Worm (Caenorhabditis elegans) whole organism, early embryonic: ENCODE data around the gene C06B8.3.

Experiments used
- B0310.2 ChIP-seq: sonication (generic microtip); optimal IDR thresholded peaks from 2 replicates; lab custom pipeline; 2016; ENCODE audit warnings: mild to moderate bottlenecking, missing genetic modification characterization, missing compliant biosample characterization
- F13C5.2 ChIP-seq: sonication (generic microtip); optimal IDR thresholded peaks from 2 replicates; lab custom pipeline; 2017; ENCODE audit warnings: mild to moderate bottlenecking, missing genetic modification characterization, inconsistent platforms, missing compliant biosample characterization
- aly-1 ChIP-seq: sonication (generic microtip); optimal IDR thresholded peaks from 2 replicates; lab custom pipeline; 2016; ENCODE audit warnings: missing genetic modification characterization, missing compliant biosample characterization
- ama-1 ChIP-seq: fragments of 150-350 bp; optimal IDR thresholded peaks from 2 replicates; lab custom pipeline; 2014
- ceh-13 ChIP-seq: fragments of 200-800 bp; sonication (Bioruptor generic); optimal IDR thresholded peaks from 2 replicates; lab custom pipeline; 2018; ENCODE audit warnings: mild to moderate bottlenecking, missing genetic modification characterization, missing compliant biosample characterization
- ceh-36 ChIP-seq: sonication (generic microtip); optimal IDR thresholded peaks from 2 replicates; lab custom pipeline; 2016; ENCODE audit warnings: missing genetic modification characterization, inconsistent platforms, missing compliant biosample characterization
- ets-7 ChIP-seq: sonication (generic microtip); optimal IDR thresholded peaks from 2 replicates; lab custom pipeline; 2016; ENCODE audit warnings: missing genotype, missing genetic modification characterization, missing compliant biosample characterization
- flt-1 ChIP-seq: fragments of 200-800 bp; sonication (Bioruptor generic); IDR thresholded peaks from 2 replicates; pipeline ENCODE4 v1.3.6; 2022; ENCODE audit warnings: missing genetic modification characterization, missing compliant biosample characterization
- hmbx-1 ChIP-seq: sonication (generic microtip); optimal IDR thresholded peaks from 2 replicates; lab custom pipeline; 2016; ENCODE audit warnings: mild to moderate bottlenecking, missing genetic modification characterization, missing compliant biosample characterization
- hmg-4 ChIP-seq: fragments of 200-800 bp; sonication (Bioruptor generic); optimal IDR thresholded peaks from 2 replicates; lab custom pipeline; 2018; ENCODE audit warnings: mild to moderate bottlenecking, missing genetic modification characterization, missing compliant biosample characterization
- hnd-1 ChIP-seq: sonication (generic microtip); optimal IDR thresholded peaks from 2 replicates; lab custom pipeline; 2016; ENCODE audit warnings: missing genetic modification characterization, missing compliant biosample characterization
- pes-1 ChIP-seq: fragments of 200-800 bp; sonication (Bioruptor generic); IDR thresholded peaks from 2 replicates; pipeline ENCODE4 v1.3.6; 2022; ENCODE audit warnings: missing genetic modification reagents, missing genetic modification characterization, missing compliant biosample characterization
- scrt-1 ChIP-seq: fragments of 200-800 bp; sonication (Bioruptor generic); IDR thresholded peaks from 2 replicates; pipeline ENCODE4 v1.3.6; 2022; ENCODE audit warnings: missing genetic modification characterization, missing compliant biosample characterization
- sea-1 ChIP-seq: fragments of 200-800 bp; sonication (Bioruptor generic); conservative IDR thresholded peaks from 2 replicates; pipeline ENCODE4 v1.3.6; 2022; ENCODE audit warnings: missing genetic modification characterization, missing compliant biosample characterization
- tbx-11 ChIP-seq: fragments of 200-800 bp; sonication (Bioruptor generic); IDR thresholded peaks from 2 replicates; pipeline ENCODE4 v1.3.6; 2022; ENCODE audit warnings: missing genetic modification characterization, missing compliant biosample characterization
- tbx-37 ChIP-seq: fragments of 200-800 bp; sonication (Bioruptor generic); conservative IDR thresholded peaks from 2 replicates; pipeline ENCODE4 v1.3.6; 2022; ENCODE audit warnings: missing genetic modification reagents, missing genetic modification characterization, missing compliant biosample characterization
- tra-4 ChIP-seq: sonication (generic microtip); optimal IDR thresholded peaks from 2 replicates; lab custom pipeline; 2017; ENCODE audit warnings: missing genetic modification characterization, missing compliant biosample characterization

The C06B8.3 gene

ce11 chrV:15436133-15436532 is 48.3 kb downstream of the C06B8.3 start:
- no peak for TF ChIP-seq B0310.2 (tag; lab: Kevin White, UChicago)
- no peak for TF ChIP-seq scrt-1 (GFP tag; lab: Robert Waterston, UW)
- TF ChIP-seq ceh-13 (GFP tag; lab: Kevin White, UChicago), result no peak
- no peak for TF ChIP-seq ama-1 (lab: Kevin White, UChicago)
- TF ChIP-seq tra-4 (tag; lab: Kevin White, UChicago), result no peak
- no peak for TF ChIP-seq hmg-4 (GFP tag; lab: Kevin White, UChicago)
- no peak for TF ChIP-seq pes-1
- TF ChIP-seq tbx-11 (GFP tag; lab: Robert Waterston, UW), result no peak
- no peak for TF ChIP-seq sea-1 (GFP tag; lab: Robert Waterston, UW)

ce11 chrV:15434647-15435046 is 49.8 kb downstream of the C06B8.3 start:
- TF ChIP-seq ama-1 (lab: Kevin White, UChicago) (no peak), pes-1 (no peak), hnd-1 (tag; lab: Kevin White, UChicago) (no peak), tra-4 (tag; lab: Kevin White, UChicago) (no peak), sea-1 (GFP tag; lab: Robert Waterston, UW) (no peak), aly-1 (no peak), tbx-11 (GFP tag; lab: Robert Waterston, UW) (no peak), tbx-37 (GFP tag; lab: Robert Waterston, UW) (no peak), ceh-36 (no peak), ets-7 (tag; lab: Kevin White, UChicago) (no peak), scrt-1 (GFP tag; lab: Robert Waterston, UW) (no peak), hmbx-1 (tag; lab: Kevin White, UChicago) (no peak), ceh-13 (GFP tag; lab: Kevin White, UChicago) (no peak), flt-1 (GFP tag; lab: Robert Waterston, UW) (no peak), hmg-4 (GFP tag; lab: Kevin White, UChicago) (no peak), F13C5.2 (tag; lab: Kevin White, UChicago) (no peak)
